Worm (Caenorhabditis elegans) whole organism, L4 larva: ENCODE measurements around the gene Y37H2A.7.

Source experiments
- F26F4.8 ChIP-seq: fragments of 200-800 bp; sonication (Bioruptor generic); conservative IDR thresholded peaks from 2 replicates; pipeline ENCODE4 v1.3.6; 2022; ENCODE audit warnings: missing genetic modification characterization, missing compliant biosample characterization
- F37D6.2 ChIP-seq: sonication (generic microtip); optimal IDR thresholded peaks from 2 replicates; lab custom pipeline; 2016; ENCODE audit warnings: mild to moderate bottlenecking, missing genetic modification characterization, missing compliant biosample characterization
- T20F7.1 ChIP-seq: fragments of 200-800 bp; sonication (Bioruptor generic); optimal IDR thresholded peaks from 2 replicates; lab custom pipeline; 2018; ENCODE audit warnings: mild to moderate bottlenecking, missing genetic modification characterization, missing compliant biosample characterization
- ZK546.5 ChIP-seq, 2 experiments: sonication (generic microtip); optimal IDR thresholded peaks; 2 replicates each; lab custom pipeline; 2017; ENCODE audit warnings: missing biosample characterization in 2 of 2, missing genetic modification characterization in 2 of 2
- aha-1 ChIP-seq: fragments of 150-350 bp; peaks from one replicate; lab custom pipeline; 2014; ENCODE audit warnings: missing biosample characterization, missing genetic modification characterization
- arid-1 ChIP-seq: fragments of 200-800 bp; sonication (Bioruptor generic); conservative IDR thresholded peaks from 2 replicates; pipeline ENCODE4 v1.3.6; 2022; ENCODE audit warnings: missing genetic modification reagents, missing genetic modification characterization, missing compliant biosample characterization
- ceh-62 ChIP-seq: sonication (generic microtip); optimal IDR thresholded peaks from 2 replicates; lab custom pipeline; 2017; ENCODE audit warnings: missing biosample characterization, missing genetic modification characterization
- cey-2 ChIP-seq: sonication (generic microtip); optimal IDR thresholded peaks from 3 replicates; lab custom pipeline; 2017; ENCODE audit warnings: missing genetic modification characterization, mild to moderate bottlenecking, missing compliant biosample characterization, antibody characterized with exemption, borderline replicate concordance; ENCODE audit not compliant: insufficient read depth
- ctbp-1 ChIP-seq: fragments of 200-800 bp; sonication (Bioruptor generic); IDR thresholded peaks from 2 replicates; pipeline ENCODE4 v1.3.6; 2022; ENCODE audit warnings: missing genetic modification reagents, missing genetic modification characterization, missing compliant biosample characterization
- daf-19 ChIP-seq: fragments of 200-800 bp; sonication (Bioruptor generic); conservative IDR thresholded peaks from 2 replicates; pipeline ENCODE4 v1.3.6; 2022; ENCODE audit warnings: missing genetic modification characterization, missing compliant biosample characterization
- dmd-6 ChIP-seq: fragments of 200-800 bp; sonication (Bioruptor generic); IDR thresholded peaks from 2 replicates; pipeline ENCODE4 v1.3.6; 2022; ENCODE audit warnings: missing genetic modification reagents, missing genetic modification characterization, missing compliant biosample characterization
- dpl-1 ChIP-seq: fragments of 150-350 bp; optimal IDR thresholded peaks from 2 replicates; lab custom pipeline; 2014; ENCODE audit warnings: missing biosample characterization, missing genetic modification reagents, missing genetic modification characterization
- egl-43 ChIP-seq: fragments of 200-800 bp; sonication (Bioruptor generic); IDR thresholded peaks from 2 replicates; pipeline ENCODE4 v1.3.6; 2022; ENCODE audit warnings: missing genetic modification reagents, missing genetic modification characterization, missing compliant biosample characterization
- fkh-10 ChIP-seq: fragments of 150-350 bp; optimal IDR thresholded peaks from 2 replicates; lab custom pipeline; 2014; ENCODE audit warnings: missing biosample characterization, missing genetic modification reagents, missing genetic modification characterization
- hif-1 ChIP-seq, 2 experiments: sonication (generic microtip); optimal IDR thresholded peaks; 2 replicates each; lab custom pipeline; 2016 to 2017; ENCODE audit warnings: missing compliant biosample characterization in 2 of 2, missing genetic modification characterization in 2 of 2, missing genetic modification reagents in 2 of 2, missing genotype in 2 of 2, mild to moderate bottlenecking in 1 of 2
- lim-7 ChIP-seq: fragments of 200-800 bp; sonication (Bioruptor generic); IDR thresholded peaks from 2 replicates; pipeline ENCODE4 v1.3.6; 2022; ENCODE audit warnings: missing genetic modification characterization, missing compliant biosample characterization
- lin-38 ChIP-seq: fragments of 200-800 bp; sonication (Bioruptor generic); IDR thresholded peaks from 2 replicates; pipeline ENCODE4 v1.3.6; 2022; ENCODE audit warnings: missing genetic modification reagents, missing genetic modification characterization, missing compliant biosample characterization
- lir-3 ChIP-seq: sonication (generic microtip); optimal IDR thresholded peaks from 2 replicates; lab custom pipeline; 2016; ENCODE audit warnings: mild to moderate bottlenecking, missing genetic modification characterization, missing compliant biosample characterization
- mdl-1 ChIP-seq, 2 experiments: fragments of 150-350 bp in 1 of 2; sonication (generic microtip) in 1 of 2; optimal IDR thresholded peaks; 2 replicates each; lab custom pipeline; 2014 to 2017; ENCODE audit warnings: missing biosample characterization in 2 of 2, missing genetic modification characterization in 2 of 2
- mes-2 ChIP-seq: sonication (generic microtip); optimal IDR thresholded peaks from 2 replicates; lab custom pipeline; 2016; ENCODE audit warnings: missing genotype, mild to moderate bottlenecking, missing genetic modification characterization, missing compliant biosample characterization; ENCODE audit not compliant: poor library complexity, severe bottlenecking
- nhr-10 ChIP-seq: fragments of 150-350 bp; optimal IDR thresholded peaks from 2 replicates; lab custom pipeline; 2014; ENCODE audit warnings: missing biosample characterization, missing genetic modification characterization
- nhr-111 ChIP-seq: fragments of 200-800 bp; sonication (Bioruptor generic); optimal IDR thresholded peaks from 2 replicates; lab custom pipeline; 2018; ENCODE audit warnings: mild to moderate bottlenecking, missing genetic modification characterization, missing compliant biosample characterization
- nhr-237 ChIP-seq: sonication (generic microtip); optimal IDR thresholded peaks from 2 replicates; lab custom pipeline; 2017; ENCODE audit warnings: missing biosample characterization, missing genetic modification characterization
- nhr-28 ChIP-seq: fragments of 150-350 bp; optimal IDR thresholded peaks from 2 replicates; lab custom pipeline; 2014; ENCODE audit warnings: missing biosample characterization, missing genetic modification characterization
- nhr-41 ChIP-seq: fragments of 200-800 bp; sonication (Bioruptor generic); IDR thresholded peaks from 2 replicates; pipeline ENCODE4 v1.3.6; 2022; ENCODE audit warnings: missing genetic modification reagents, missing genetic modification characterization, missing compliant biosample characterization
- nhr-42 ChIP-seq: fragments of 200-800 bp; sonication (Bioruptor generic); IDR thresholded peaks from 2 replicates; pipeline ENCODE4 v1.3.6; 2022; ENCODE audit warnings: missing genetic modification characterization, missing compliant biosample characterization
- pqm-1 ChIP-seq: sonication (generic microtip); optimal IDR thresholded peaks from 2 replicates; lab custom pipeline; 2017; ENCODE audit warnings: missing biosample characterization, missing genetic modification characterization
- set-16 ChIP-seq: fragments of 200-800 bp; sonication (Bioruptor generic); IDR thresholded peaks from 2 replicates; pipeline ENCODE4 v1.3.6; 2022; ENCODE audit warnings: missing genetic modification reagents, missing genetic modification characterization, missing compliant biosample characterization
- skn-1 ChIP-seq: fragments of 150-350 bp; optimal IDR thresholded peaks from 2 replicates; lab custom pipeline; 2014; ENCODE audit warnings: missing biosample characterization, missing genetic modification characterization
- snpc-1.2 ChIP-seq: fragments of 200-800 bp; sonication (Bioruptor generic); IDR thresholded peaks from 2 replicates; pipeline ENCODE4 v1.3.6; 2022; ENCODE audit warnings: missing genetic modification reagents, missing genetic modification characterization, missing compliant biosample characterization
- tra-1 ChIP-seq: fragments of 200-800 bp; sonication (Bioruptor generic); IDR thresholded peaks from 2 replicates; pipeline ENCODE4 v1.3.6; 2022; ENCODE audit warnings: missing genetic modification reagents, missing genetic modification characterization, missing compliant biosample characterization
- unc-130 ChIP-seq: sonication (generic microtip); optimal IDR thresholded peaks from 2 replicates; lab custom pipeline; 2016; ENCODE audit warnings: missing genetic modification reagents, missing genetic modification characterization, missing compliant biosample characterization
- unc-39 ChIP-seq: sonication (generic microtip); optimal IDR thresholded peaks from 2 replicates; lab custom pipeline; 2017; ENCODE audit warnings: missing biosample characterization, missing genetic modification characterization
- unc-62 ChIP-seq, 3 experiments: fragments of 150-350 bp in 1 of 3; sonication (generic microtip); optimal IDR thresholded peaks in 2 of 3; peaks in 1 of 3; 1 replicate in 1 of 3; 2 replicates in 2 of 3; lab custom pipeline; 2014 to 2017; ENCODE audit warnings: missing biosample characterization in 3 of 3, missing genetic modification characterization in 3 of 3, missing genetic modification reagents in 3 of 3, missing genotype in 1 of 3
- zag-1 ChIP-seq: fragments of 150-350 bp; optimal IDR thresholded peaks from 2 replicates; lab custom pipeline; 2014; ENCODE audit warnings: missing biosample characterization, missing genetic modification characterization
- zfp-3 ChIP-seq: fragments of 200-800 bp; sonication (Bioruptor generic); conservative IDR thresholded peaks from 2 replicates; pipeline ENCODE4 v1.3.6; 2022; ENCODE audit warnings: missing genetic modification reagents, missing genetic modification characterization, missing compliant biosample characterization
- zip-11 ChIP-seq: fragments of 200-800 bp; sonication (Bioruptor generic); IDR thresholded peaks from 2 replicates; pipeline ENCODE4 v1.3.6; 2022; ENCODE audit warnings: missing genetic modification characterization, missing compliant biosample characterization
- zip-2 ChIP-seq: fragments of 150-350 bp; optimal IDR thresholded peaks from 2 replicates; lab custom pipeline; 2014; ENCODE audit warnings: missing biosample characterization, missing genetic modification characterization
- ztf-7 ChIP-seq: fragments of 150-350 bp; optimal IDR thresholded peaks from 2 replicates; lab custom pipeline; 2014; ENCODE audit warnings: missing biosample characterization, missing genetic modification characterization

The Y37H2A.7 gene

DNA sequence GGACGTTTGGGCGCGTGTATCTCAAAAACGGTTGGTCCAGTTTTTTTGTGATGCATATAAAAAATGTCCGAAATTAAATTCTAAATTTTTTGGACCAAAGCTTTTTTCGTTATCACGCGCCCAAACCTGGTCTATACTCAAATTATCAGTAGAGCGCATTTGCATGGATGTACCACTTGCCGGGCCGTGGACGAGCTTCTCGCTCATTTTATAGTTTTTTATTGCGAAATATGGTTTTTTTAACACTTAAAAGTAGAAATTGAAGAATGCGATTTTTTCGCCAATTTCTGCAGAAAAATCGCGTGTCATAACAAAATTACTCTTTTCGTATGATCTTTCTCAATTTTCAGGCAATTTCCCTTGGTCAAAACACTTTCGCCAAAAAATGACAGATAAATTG is 19.2 kb downstream of the Y37H2A.7 start:
- TF ChIP-seq mes-2 (tag; lab: Kevin White, UChicago) (peak; percentile 45), lin-38 (GFP tag; lab: Robert Waterston, UW) (peak; percentile 92), aha-1 (tag; lab: Kevin White, UChicago) (peak; percentile 34)

DNA sequence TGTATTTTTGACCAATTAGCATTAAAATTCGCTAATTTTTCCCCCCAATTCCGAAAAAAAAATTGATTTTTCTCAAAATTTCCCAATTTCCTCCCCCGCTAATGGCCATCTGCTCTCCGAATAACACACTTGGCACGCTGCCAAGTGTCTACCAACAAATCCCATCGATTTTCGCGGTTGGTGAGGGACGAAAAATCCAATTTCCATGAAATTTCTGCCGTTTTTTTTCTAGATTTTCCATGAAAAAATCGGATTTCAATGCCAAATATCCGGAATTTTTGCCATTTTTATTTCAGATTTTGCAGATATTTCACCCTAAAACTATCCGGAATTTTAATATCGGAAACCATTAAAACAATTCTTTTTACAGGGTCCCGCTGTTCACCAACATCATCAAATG is 24.8 kb downstream of the Y37H2A.7 start:
- TF ChIP-seq unc-62 (GFP tag; optimal IDR thresholded peaks at IDR 0.05 in 1 of 2; lab: Kevin White, UChicago) = peak in 1 of 2 experiments; percentile 97
- no peak for TF ChIP-seq unc-62 (tag; optimal IDR thresholded peaks at IDR 0.05; lab: Kevin White, UChicago)
- no peak for TF ChIP-seq fkh-10 (GFP tag; lab: Kevin White, UChicago)
- no peak for TF ChIP-seq nhr-41 (GFP tag; lab: Robert Waterston, UW)

DNA sequence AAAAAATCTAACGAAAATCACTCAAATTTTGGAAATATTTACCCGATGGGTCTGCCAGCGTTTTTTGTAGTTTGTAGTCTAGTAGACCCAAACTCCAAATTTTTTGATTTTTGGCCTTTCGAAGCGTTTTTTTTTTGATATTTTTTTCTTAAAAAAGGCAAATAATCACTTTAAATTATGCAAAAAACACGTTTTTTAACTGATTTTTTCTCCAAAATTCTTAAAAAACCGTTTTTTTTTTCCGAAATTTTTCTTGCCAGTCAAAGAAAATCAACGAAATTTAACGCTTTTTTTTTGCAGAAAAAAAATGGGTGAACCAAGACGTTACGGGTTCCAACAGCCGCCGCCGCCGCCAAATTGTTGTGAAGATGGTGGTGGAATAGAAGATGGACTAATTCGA is 26.3 kb downstream of the Y37H2A.7 start, which contains the start of gene Y37H2A.1:
Gene Y37H2A.1, plus strand, starts transcription at position 301 of the 400 bp plus-strand sequence.
- TF ChIP-seq skn-1 (tag; lab: Kevin White, UChicago) (no peak), ctbp-1 (GFP tag; lab: Robert Waterston, UW) (no peak), mdl-1 (tag; optimal IDR thresholded peaks at IDR 0.05; lab: Kevin White, UChicago) (no peak), F26F4.8 (GFP tag; lab: Robert Waterston, UW) (no peak), tra-1 (GFP tag; lab: Robert Waterston, UW) (no peak), snpc-1.2 (GFP tag; lab: Robert Waterston, UW) (no peak)
- TF ChIP-seq, all 104 proteins: peak for 0

DNA sequence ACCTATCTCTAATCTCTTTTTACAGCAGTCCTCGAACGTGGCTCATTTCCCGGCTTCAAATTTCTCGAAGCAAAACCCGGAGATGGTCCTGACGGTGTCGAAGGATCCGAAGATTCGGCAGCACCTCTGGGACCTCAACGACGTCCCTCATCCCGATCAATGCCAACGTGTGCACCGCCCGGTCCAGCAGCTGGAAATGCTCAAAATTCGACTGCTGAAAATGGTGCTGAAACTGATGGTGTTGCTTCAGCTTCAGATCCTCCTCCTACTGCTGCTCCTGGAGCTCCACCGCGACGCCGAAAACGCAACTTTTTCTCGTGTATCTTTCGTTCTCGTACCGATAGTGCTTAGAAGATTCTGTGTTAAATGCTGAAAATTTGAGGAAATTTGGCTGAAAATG is 28.2 kb downstream of the Y37H2A.7 start:
- TF ChIP-seq set-16 (GFP tag; lab: Robert Waterston, UW) = peak; percentile 72
- no peak for TF ChIP-seq lir-3 (tag; lab: Kevin White, UChicago)
- TF ChIP-seq ceh-62 = no peak
- TF ChIP-seq aha-1 (tag; lab: Kevin White, UChicago) = peak; percentile 72
- TF ChIP-seq egl-43 = 0 out of 2 replicates have a peak, but pooled peaks have one; percentile 22

DNA sequence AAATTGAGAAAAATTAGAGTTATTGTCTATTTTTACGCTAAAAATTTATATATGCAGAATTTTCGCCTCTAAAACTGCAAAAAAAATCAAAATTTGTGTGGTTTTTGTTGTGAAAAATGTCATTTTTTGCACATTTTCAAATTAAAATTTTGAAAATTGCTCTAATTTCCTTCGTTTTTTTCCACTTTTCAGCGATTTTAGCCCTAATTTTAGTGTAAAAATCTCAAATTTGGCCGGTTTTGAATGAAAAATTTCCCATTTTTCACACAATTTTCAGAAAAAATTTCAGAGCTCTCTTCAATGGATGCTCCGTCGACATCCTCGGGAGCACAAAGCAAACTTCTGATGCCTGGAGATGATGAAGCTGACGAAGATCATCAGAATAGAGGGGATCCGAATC is 35.9 kb downstream of the Y37H2A.7 start, which contains the start of gene par-4:
Gene par-4, plus strand, starts transcription at position 301 of the 400 bp plus-strand sequence.
- TF ChIP-seq zfp-3 (no peak), cey-2 (tag; lab: Kevin White, UChicago) (no peak), daf-19 (no peak), nhr-237 (tag; lab: Kevin White, UChicago) (no peak), nhr-28 (tag; lab: Kevin White, UChicago) (no peak), pqm-1 (tag; lab: Kevin White, UChicago) (no peak), unc-130 (GFP tag; lab: Kevin White, UChicago) (no peak), arid-1 (GFP tag; lab: Robert Waterston, UW) (no peak), hif-1 (tag; optimal IDR thresholded peaks at IDR 0.05; lab: Kevin White, UChicago) (no peak), zip-11 (GFP tag; lab: Robert Waterston, UW) (no peak), T20F7.1 (no peak), unc-39 (no peak)

DNA sequence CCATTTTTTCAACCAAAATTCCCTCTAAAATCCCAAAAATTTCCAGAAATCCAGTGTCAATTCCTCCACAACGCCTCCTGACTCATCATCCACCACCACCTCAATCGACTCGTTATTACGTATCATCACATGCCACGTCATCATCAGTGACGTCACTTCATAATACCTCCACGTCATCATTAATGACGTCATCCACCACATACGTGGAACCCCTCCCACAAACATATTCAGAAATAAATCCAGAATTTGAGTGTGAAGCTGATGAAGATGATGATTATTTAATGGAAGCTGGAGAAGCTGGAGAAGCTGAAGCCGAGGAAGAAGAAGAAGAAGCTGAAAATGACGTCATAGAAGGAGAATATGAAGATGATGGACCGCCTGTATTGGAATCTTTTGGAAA is 40.3 kb downstream of the Y37H2A.7 start:
- TF ChIP-seq zip-2 (no peak), ztf-7 (tag; lab: Kevin White, UChicago) (no peak), tra-1 (GFP tag; lab: Robert Waterston, UW) (no peak), nhr-111 (no peak), F37D6.2 (no peak), lim-7 (GFP tag; lab: Robert Waterston, UW) (no peak), zag-1 (tag; lab: Kevin White, UChicago) (no peak), dmd-6 (no peak), daf-19 (no peak), nhr-42 (GFP tag; lab: Robert Waterston, UW) (no peak), ZK546.5 (tag; optimal IDR thresholded peaks at IDR 0.05; lab: Kevin White, UChicago) (no peak), F26F4.8 (GFP tag; lab: Robert Waterston, UW) (no peak), nhr-10 (tag; lab: Kevin White, UChicago) (no peak), dpl-1 (GFP tag; lab: Kevin White, UChicago) (no peak)
